Worm (Caenorhabditis elegans) whole organism, L2 larva: ENCODE results near the gene dhhc-6.

ENCODE experiments used
- R02D3.7 ChIP-seq: fragments of 150-350 bp; optimal IDR thresholded peaks from 2 replicates; lab custom pipeline; 2014; ENCODE audit warnings: missing biosample characterization, missing genetic modification characterization
- ama-1 ChIP-seq: fragments of 150-350 bp; optimal IDR thresholded peaks from 2 replicates; lab custom pipeline; 2018; ENCODE audit warnings: inconsistent platforms
- elt-1 ChIP-seq: fragments of 150-350 bp; optimal IDR thresholded peaks from 2 replicates; lab custom pipeline; 2014; ENCODE audit warnings: missing biosample characterization, missing genetic modification characterization
- fos-1 ChIP-seq: fragments of 150-350 bp; optimal IDR thresholded peaks from 2 replicates; lab custom pipeline; 2014; ENCODE audit warnings: missing biosample characterization, missing genetic modification characterization
- lin-13 ChIP-seq: fragments of 150-350 bp; optimal IDR thresholded peaks from 2 replicates; lab custom pipeline; 2014; ENCODE audit warnings: missing biosample characterization, missing genetic modification reagents, missing genetic modification characterization
- nhr-10 ChIP-seq: sonication (generic microtip); optimal IDR thresholded peaks from 2 replicates; lab custom pipeline; 2017; ENCODE audit warnings: missing biosample characterization, missing genetic modification characterization
- nhr-12 ChIP-seq: fragments of 150-350 bp; optimal IDR thresholded peaks from 2 replicates; lab custom pipeline; 2014; ENCODE audit warnings: missing biosample characterization, missing genetic modification characterization
- nhr-237 ChIP-seq: fragments of 150-350 bp; optimal IDR thresholded peaks from 2 replicates; lab custom pipeline; 2014; ENCODE audit warnings: missing biosample characterization, missing genetic modification characterization
- nhr-25 ChIP-seq: fragments of 150-350 bp; sonication (generic microtip); optimal IDR thresholded peaks from 3 replicates; lab custom pipeline; 2014; ENCODE audit warnings: missing biosample characterization, missing genetic modification characterization
- nhr-77 ChIP-seq: fragments of 150-350 bp; optimal IDR thresholded peaks from 2 replicates; lab custom pipeline; 2014; ENCODE audit warnings: missing biosample characterization, missing genetic modification characterization
- unc-62 ChIP-seq: fragments of 150-350 bp; optimal IDR thresholded peaks from 2 replicates; lab custom pipeline; 2014; ENCODE audit warnings: missing biosample characterization, missing genetic modification reagents, missing genetic modification characterization

DNA sequence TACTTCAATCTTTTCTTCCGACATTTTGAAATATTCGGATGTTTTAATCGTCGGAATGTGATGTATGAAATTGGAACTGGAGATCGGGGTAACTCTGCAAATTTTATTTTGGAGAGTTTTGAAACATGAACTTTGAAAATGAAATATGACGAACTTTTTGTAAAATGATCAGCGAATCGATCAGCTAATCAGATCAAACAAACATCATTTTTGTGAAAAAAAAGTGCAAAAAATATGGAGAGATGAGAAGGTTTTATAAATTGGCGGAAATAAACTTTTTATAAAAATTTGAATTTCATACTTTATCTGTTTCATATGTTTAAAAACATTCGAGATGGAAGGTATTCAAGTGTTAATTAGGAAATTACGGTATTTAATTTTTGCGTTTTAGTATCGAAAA lies 13.3 kb upstream of the dhhc-6 start, which contains the start of gene dlc-2:
- TF ChIP-seq nhr-12 (no peak), fos-1 (tag; lab: Kevin White, UChicago) (no peak), nhr-10 (tag; lab: Kevin White, UChicago) (no peak), nhr-25 (tag; lab: Kevin White, UChicago) (no peak), nhr-77 (tag; lab: Kevin White, UChicago) (no peak), nhr-237 (tag; lab: Kevin White, UChicago) (no peak), ama-1 (lab: Kevin White, UChicago) (no peak), R02D3.7 (tag; lab: Kevin White, UChicago) (no peak), lin-13 (GFP tag; lab: Kevin White, UChicago) (no peak), elt-1 (tag; lab: Kevin White, UChicago) (no peak), unc-62 (GFP tag; lab: Kevin White, UChicago) (no peak)
